Fruit fly (Drosophila melanogaster): ENCODE results near the gene CG5645.

The CG5645 gene

DNA sequence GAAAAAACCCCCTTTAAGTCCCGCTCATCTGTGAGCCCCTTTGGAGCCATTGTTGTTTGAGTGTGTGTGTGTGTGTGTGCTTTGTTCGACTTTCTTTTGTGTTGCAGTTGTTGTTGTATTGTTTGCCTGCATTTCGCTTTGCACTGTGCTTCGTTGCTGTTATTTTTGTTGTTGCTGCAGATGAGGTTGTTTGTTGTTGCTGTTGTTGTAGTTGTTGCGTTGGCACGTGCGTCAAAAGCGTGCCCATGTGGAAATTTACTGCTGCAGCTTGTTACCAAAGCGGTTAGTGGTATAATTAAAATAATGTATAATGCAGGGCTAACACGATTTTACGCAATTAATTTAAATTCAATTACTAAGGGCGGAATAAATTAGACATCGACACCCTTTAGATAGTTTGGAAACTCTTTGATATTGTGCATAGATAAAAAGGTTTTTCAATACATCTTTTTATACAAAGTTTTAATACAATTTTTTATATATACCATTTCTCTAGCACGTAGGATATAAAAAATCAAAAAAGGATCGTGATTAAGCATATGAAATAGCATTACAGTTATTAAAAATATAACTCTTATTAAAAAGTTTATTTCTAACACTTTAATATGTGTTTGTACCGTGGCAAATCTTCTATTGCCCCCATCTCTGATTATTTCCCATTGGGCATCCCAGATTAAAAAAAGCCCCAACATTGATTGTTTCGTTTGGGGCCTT lies 46.2 kb downstream of the CG5645 start (continued):
- TF ChIP-seq Max (GFP tag; optimal IDR thresholded peaks at IDR 0.05), result no peak
- peak in 1 of 2 experiments; percentile 13 for TF ChIP-seq Hr51 (GFP tag; optimal IDR thresholded peaks at IDR 0.05)
- peak; percentile 31 for TF ChIP-seq Sox102F (GFP tag; optimal IDR thresholded peaks at IDR 0.05)
- peak; percentile 37; the same call in 2 of the 3 replicates for TF ChIP-seq row (GFP tag; IDR thresholded peaks at IDR 0.05)
- no peak for TF ChIP-seq unc-4 (GFP tag; IDR thresholded peaks at IDR 0.05; ENCODE audit: partially characterized antibody)
- no peak for TF ChIP-seq CHES-1-like (GFP tag; optimal IDR thresholded peaks at IDR 0.05)
- TF ChIP-seq gce (GFP tag; IDR thresholded peaks at IDR 0.05), result 0 out of 3 replicates have a peak, but pooled peaks have one; percentile 29
- TF ChIP-seq dmrt99B (tag; optimal IDR thresholded peaks at IDR 0.05), result peak; percentile 26
- TF ChIP-seq dmrt11E (tag; optimal IDR thresholded peaks at IDR 0.05), result no peak
- TF ChIP-seq Oli (tag; optimal IDR thresholded peaks at IDR 0.05), result peak; percentile 43
- TF ChIP-seq Fer1 (GFP tag; optimal IDR thresholded peaks at IDR 0.05), result no peak
- TF ChIP-seq gem (tag; optimal IDR thresholded peaks at IDR 0.05), result peak; percentile 5
- TF ChIP-seq Blimp-1 (GFP tag; optimal IDR thresholded peaks at IDR 0.05), result peak; percentile 13
- peak; percentile 63; the same call in 2 of the 4 replicates for TF ChIP-seq chinmo (GFP tag; IDR thresholded peaks at IDR 0.05; ENCODE audit: partially characterized antibody)
- 0 out of 3 replicates have a peak, but pooled peaks have one; percentile 21 for TF ChIP-seq sr (GFP tag; IDR thresholded peaks at IDR 0.05)
- peak; percentile 19 for TF ChIP-seq dm (GFP tag; optimal IDR thresholded peaks at IDR 0.05)
- peak; percentile 9 for TF ChIP-seq CG14710 (tag; optimal IDR thresholded peaks at IDR 0.05)
- no peak for TF ChIP-seq toy (GFP tag; IDR thresholded peaks at IDR 0.05)
- TF ChIP-seq repo (GFP tag; optimal IDR thresholded peaks at IDR 0.05), result no peak
- peak; percentile 77 for TF ChIP-seq HLHmδ (GFP tag; optimal IDR thresholded peaks at IDR 0.05)
- TF ChIP-seq CG17359 (tag; optimal IDR thresholded peaks at IDR 0.05), result peak; percentile 13
- TF ChIP-seq CG10267 (tag; optimal IDR thresholded peaks at IDR 0.05), result no peak
- peak; percentile 93 for TF ChIP-seq oc (tag; optimal IDR thresholded peaks at IDR 0.05)
- TF ChIP-seq Antp (GFP tag; optimal IDR thresholded peaks at IDR 0.05), result no peak
- TF ChIP-seq kni (GFP tag; optimal IDR thresholded peaks at IDR 0.05), result peak; percentile 76
- TF ChIP-seq bowl (GFP tag; IDR thresholded peaks at IDR 0.05), result no peak
- peak; percentile 13 for TF ChIP-seq nmo (GFP tag; optimal IDR thresholded peaks at IDR 0.05)
- TF ChIP-seq lmd (GFP tag; IDR thresholded peaks at IDR 0.05), result no peak
- TF ChIP-seq ap (GFP tag; IDR thresholded peaks at IDR 0.05), result 0 out of 2 replicates have a peak, but pooled peaks have one; percentile 8
- TF ChIP-seq CG12219 (GFP tag; optimal IDR thresholded peaks at IDR 0.05), result no peak
- no peak for TF ChIP-seq tna (GFP tag; IDR thresholded peaks at IDR 0.05; ENCODE audit: partially characterized antibody)
- TF ChIP-seq CG17361 (GFP tag; IDR thresholded peaks at IDR 0.05), result peak; percentile 24; the same call in 1 of the 3 replicates
- no peak for TF ChIP-seq E2f2 (GFP tag; IDR thresholded peaks at IDR 0.05)
- no peak for TF ChIP-seq ase (GFP tag; IDR thresholded peaks at IDR 0.05)
- no peak for TF ChIP-seq sna (GFP tag; IDR thresholded peaks at IDR 0.05; ENCODE audit: partially characterized antibody)
- peak; percentile 99 for TF ChIP-seq CG4360 (GFP tag; IDR thresholded peaks at IDR 0.05)
- TF ChIP-seq CG15601 (tag; optimal IDR thresholded peaks at IDR 0.05), result no peak
- TF ChIP-seq CG17829 (tag; optimal IDR thresholded peaks at IDR 0.05), result peak; percentile 12
- TF ChIP-seq sens (GFP tag), result peak; percentile 44
- TF ChIP-seq Adf1 (GFP tag; IDR thresholded peaks at IDR 0.05), result no peak
- peak; percentile 39 for TF ChIP-seq nom (GFP tag; optimal IDR thresholded peaks at IDR 0.05)
- no peak for TF ChIP-seq esg (GFP tag; conservative IDR thresholded peaks at IDR 0.05)
- peak; percentile 34 for TF ChIP-seq phol (tag; optimal IDR thresholded peaks at IDR 0.05)
- 0 out of 2 replicates have a peak, but pooled peaks have one; percentile 12 for TF ChIP-seq CG6272 (GFP tag; IDR thresholded peaks at IDR 0.05)
- TF ChIP-seq zen (tag; optimal IDR thresholded peaks at IDR 0.05), result no peak
- TF ChIP-seq Pdp1 (GFP tag; optimal IDR thresholded peaks at IDR 0.05), result peak in 1 of 2 experiments; percentile 23
